Fruit fly (Drosophila melanogaster) whole organism, wandering third instar larva: ENCODE data around the gene B-H1.
A peak's percentile ranks its signal among the peaks of the same experiment; 100 is the strongest.

ENCODE experiments used
- CG9705 ChIP-seq: fragments of 200-800 bp; sonication (Bioruptor generic); optimal IDR thresholded peaks from 2 replicates; lab custom pipeline; 2018; ENCODE audit warnings: missing biosample characterization, mild to moderate bottlenecking, missing genetic modification characterization
- CrebA ChIP-seq: fragments of 200-800 bp; sonication (Bioruptor generic); optimal IDR thresholded peaks from 2 replicates; lab custom pipeline; 2016; ENCODE audit warnings: missing biosample characterization, mild to moderate bottlenecking, missing genetic modification characterization, borderline replicate concordance
- Dfd ChIP-seq: fragments of >200 bp; optimal IDR thresholded peaks from 2 replicates; lab custom pipeline; 2017; ENCODE audit warnings: missing biosample characterization, missing genetic modification characterization
- Dif ChIP-seq: fragments of 200-275, 200-300 bp; sonication (Bioruptor generic); optimal IDR thresholded peaks from 2 replicates; lab custom pipeline; 2018; ENCODE audit warnings: missing biosample characterization, missing genetic modification characterization; ENCODE audit not compliant: partially characterized antibody
- GATAd ChIP-seq: sonication (Bioruptor generic); optimal IDR thresholded peaks from 2 replicates; lab custom pipeline; 2016; ENCODE audit warnings: missing biosample characterization, missing genetic modification characterization
- HLH106 ChIP-seq: fragments of 200-800 bp; optimal IDR thresholded peaks from 3 replicates; lab custom pipeline; 2019; ENCODE audit warnings: missing biosample characterization, mild to moderate bottlenecking, missing genetic modification characterization, moderate library complexity
- Hnf4 ChIP-seq: fragments of 200-800 bp; sonication (Bioruptor generic); optimal IDR thresholded peaks from 2 replicates; lab custom pipeline; 2016; ENCODE audit warnings: missing biosample characterization, mild to moderate bottlenecking, missing genetic modification characterization
- Hr83 ChIP-seq: fragments of 200-300 bp; sonication (Bioruptor generic); optimal IDR thresholded peaks from 2 replicates; lab custom pipeline; 2016; ENCODE audit warnings: missing biosample characterization, mild to moderate bottlenecking, missing genetic modification characterization, moderate library complexity; ENCODE audit not compliant: poor library complexity, severe bottlenecking
- Jra ChIP-seq: sonication (Bioruptor generic); optimal IDR thresholded peaks from 2 replicates; lab custom pipeline; 2016; ENCODE audit warnings: missing biosample characterization, missing genetic modification characterization
- Mio ChIP-seq: sonication (Bioruptor generic); optimal IDR thresholded peaks from 2 replicates; lab custom pipeline; 2016; ENCODE audit warnings: missing biosample characterization, missing genetic modification characterization
- N ChIP-seq: fragments of >200 bp; optimal IDR thresholded peaks from 2 replicates; lab custom pipeline; 2018; ENCODE audit warnings: missing biosample characterization, missing external identifiers, missing genetic modification characterization
- OdsH ChIP-seq: fragments of 200-800 bp; sonication (Bioruptor generic); optimal IDR thresholded peaks from 2 replicates; lab custom pipeline; 2016; ENCODE audit warnings: missing biosample characterization, mild to moderate bottlenecking, missing genetic modification characterization
- Rel ChIP-seq, 2 experiments: fragments of 200-800 bp; sonication (Bioruptor generic) in 1 of 2; optimal IDR thresholded peaks; 2 replicates in 1 of 2; 3 replicates in 1 of 2; lab custom pipeline; 2016 to 2019; ENCODE audit warnings: mild to moderate bottlenecking in 2 of 2, missing biosample characterization in 2 of 2, missing genetic modification characterization in 2 of 2, moderate library complexity in 1 of 2
- Sp1 ChIP-seq: fragments of 200-800 bp; sonication (Bioruptor generic); optimal IDR thresholded peaks from 3 replicates; lab custom pipeline; 2019; ENCODE audit warnings: missing biosample characterization, mild to moderate bottlenecking, missing genetic modification characterization, moderate library complexity
- Vsx2 ChIP-seq: fragments of 200-300, 225-300 bp; sonication (Bioruptor generic); optimal IDR thresholded peaks from 2 replicates; lab custom pipeline; 2018; ENCODE audit warnings: missing biosample characterization, missing genetic modification characterization; ENCODE audit not compliant: partially characterized antibody
- br ChIP-seq: fragments of 200-800 bp; sonication (Bioruptor generic); optimal IDR thresholded peaks from 2 replicates; lab custom pipeline; 2016; ENCODE audit warnings: missing biosample characterization, missing genetic modification characterization
- brk ChIP-seq: fragments of 200-800 bp; sonication (Bioruptor generic); optimal IDR thresholded peaks from 2 replicates; lab custom pipeline; 2016; ENCODE audit warnings: missing biosample characterization, mild to moderate bottlenecking, missing genetic modification characterization
- dmrt93B ChIP-seq: fragments of 200-800 bp; sonication (Bioruptor generic); optimal IDR thresholded peaks from 2 replicates; lab custom pipeline; 2018; ENCODE audit warnings: missing biosample characterization, mild to moderate bottlenecking, missing genetic modification characterization
- dsf ChIP-seq: sonication (Bioruptor generic); optimal IDR thresholded peaks from 2 replicates; lab custom pipeline; 2016; ENCODE audit warnings: missing biosample characterization, missing genetic modification characterization, borderline replicate concordance
- ey ChIP-seq: fragments of 200-800 bp; sonication (Bioruptor generic); optimal IDR thresholded peaks from 2 replicates; lab custom pipeline; 2016; ENCODE audit warnings: missing biosample characterization, missing genetic modification characterization
- fru ChIP-seq: fragments of 200-800 bp; sonication (Bioruptor generic); optimal IDR thresholded peaks from 3 replicates; lab custom pipeline; 2016; ENCODE audit warnings: missing biosample characterization, mild to moderate bottlenecking, missing genetic modification characterization
- h ChIP-seq: fragments of 200-800 bp; sonication (Bioruptor generic); optimal IDR thresholded peaks from 3 replicates; lab custom pipeline; 2016; ENCODE audit warnings: missing biosample characterization, mild to moderate bottlenecking, missing genetic modification characterization
- pan ChIP-seq: fragments of >200 bp; optimal IDR thresholded peaks from 2 replicates; lab custom pipeline; 2017
- psq ChIP-seq: fragments of 200-800 bp; sonication (Bioruptor generic); optimal IDR thresholded peaks from 3 replicates; lab custom pipeline; 2017; ENCODE audit warnings: missing biosample characterization, mild to moderate bottlenecking, missing genetic modification characterization, moderate library complexity
- rgr ChIP-seq: fragments of 200-800 bp; sonication (Bioruptor generic); optimal IDR thresholded peaks from 3 replicates; lab custom pipeline; 2016; ENCODE audit warnings: missing biosample characterization, mild to moderate bottlenecking, missing genetic modification characterization
- sage ChIP-seq: fragments of 200-800 bp; sonication (Bioruptor generic); optimal IDR thresholded peaks from 2 replicates; lab custom pipeline; 2016; ENCODE audit warnings: missing biosample characterization, mild to moderate bottlenecking, missing genetic modification characterization
- sv ChIP-seq: fragments of 200-800 bp; sonication (Bioruptor generic); optimal IDR thresholded peaks from 3 replicates; lab custom pipeline; 2016; ENCODE audit warnings: missing biosample characterization, missing genetic modification characterization
- tai ChIP-seq: sonication (Bioruptor generic); optimal IDR thresholded peaks from 2 replicates; lab custom pipeline; 2016; ENCODE audit warnings: missing biosample characterization, missing genetic modification characterization
- usp ChIP-seq: fragments of >200 bp; optimal IDR thresholded peaks from 2 replicates; lab custom pipeline; 2017; ENCODE audit warnings: missing biosample characterization, missing genetic modification characterization
- woc ChIP-seq: sonication (Bioruptor generic); optimal IDR thresholded peaks from 2 replicates; lab custom pipeline; 2016; ENCODE audit warnings: missing biosample characterization, mild to moderate bottlenecking, missing genetic modification characterization

B-H1 gene

DNA sequence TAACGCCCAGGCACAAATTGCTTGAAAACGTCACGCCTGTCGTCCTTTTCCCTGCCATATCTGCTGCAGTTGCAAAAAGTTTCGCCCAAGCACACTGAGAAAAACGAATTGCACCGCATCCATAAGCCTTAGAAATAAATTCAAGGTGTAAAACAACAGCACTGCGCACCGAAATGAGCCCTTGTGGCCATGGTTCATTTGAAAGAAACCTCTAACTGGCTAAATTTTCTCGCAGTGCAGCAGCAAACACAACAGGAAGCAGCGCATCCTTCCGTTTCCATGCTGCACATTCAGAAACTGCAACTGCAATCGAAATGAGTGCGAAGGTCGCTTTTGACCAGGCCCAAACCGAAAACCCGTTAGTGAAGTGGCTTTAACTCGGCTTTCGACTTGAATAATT lies 27.1 kb downstream of the B-H1 start:
- TF ChIP-seq woc (no peak), Jra (GFP tag; lab: Kevin White, UChicago) (no peak), brk (GFP tag; lab: Kevin White, UChicago) (no peak), dsf (GFP tag; lab: Kevin White, UChicago) (no peak), rgr (GFP tag; lab: Kevin White, UChicago) (no peak), Vsx2 (GFP tag; lab: Kevin White, UChicago) (no peak), GATAd (no peak), OdsH (GFP tag; lab: Kevin White, UChicago) (no peak), sage (GFP tag; lab: Kevin White, UChicago) (no peak), N (no peak), Sp1 (GFP tag; lab: Kevin White, UChicago) (no peak), pan (lab: Kevin White, UChicago) (no peak)

DNA sequence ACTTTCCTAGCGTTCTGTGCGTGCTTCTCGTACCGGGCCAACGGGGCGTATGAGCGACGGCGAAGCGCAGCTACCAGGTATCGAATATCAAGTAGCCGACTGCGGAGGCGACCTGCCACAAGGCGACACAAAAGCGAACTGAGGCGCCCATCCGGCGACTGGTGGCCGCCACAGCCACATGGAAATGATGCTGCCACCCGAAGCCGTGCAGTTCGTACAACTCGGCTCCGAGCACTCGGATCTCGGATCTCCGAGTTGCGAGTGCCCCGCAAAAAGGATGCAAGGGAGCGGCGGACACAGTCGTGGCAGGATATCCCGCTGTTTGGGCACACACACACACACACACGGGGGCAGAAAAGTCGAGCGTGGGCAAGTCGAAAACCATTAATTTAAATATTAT lies 46.6 kb downstream of the B-H1 start, which contains the start of the genes CG12994 and CG46464:
Gene CG12994, minus strand, starts transcription at position 115 of the 400 bp plus-strand sequence.
Gene CG46464, minus strand, starts transcription at position 115 of the 400 bp plus-strand sequence.
- TF ChIP-seq Hnf4 = no peak
- no peak for TF ChIP-seq Rel (GFP tag; optimal IDR thresholded peaks at IDR 0.05; lab: Kevin White, UChicago)
- no peak for TF ChIP-seq Rel (tag; optimal IDR thresholded peaks at IDR 0.05; lab: Kevin White, UChicago)
- TF ChIP-seq woc = no peak
- TF ChIP-seq sv (GFP tag; lab: Kevin White, UChicago) = no peak
- no peak for TF ChIP-seq ey (GFP tag; lab: Kevin White, UChicago)
- TF ChIP-seq Mio (GFP tag; lab: Kevin White, UChicago) = no peak
- no peak for TF ChIP-seq Jra (GFP tag; lab: Kevin White, UChicago)
- no peak for TF ChIP-seq rgr (GFP tag; lab: Kevin White, UChicago)
- no peak for TF ChIP-seq br (GFP tag; lab: Kevin White, UChicago)
- TF ChIP-seq CG9705 = no peak
- TF ChIP-seq CrebA (GFP tag; lab: Kevin White, UChicago) = no peak

DNA sequence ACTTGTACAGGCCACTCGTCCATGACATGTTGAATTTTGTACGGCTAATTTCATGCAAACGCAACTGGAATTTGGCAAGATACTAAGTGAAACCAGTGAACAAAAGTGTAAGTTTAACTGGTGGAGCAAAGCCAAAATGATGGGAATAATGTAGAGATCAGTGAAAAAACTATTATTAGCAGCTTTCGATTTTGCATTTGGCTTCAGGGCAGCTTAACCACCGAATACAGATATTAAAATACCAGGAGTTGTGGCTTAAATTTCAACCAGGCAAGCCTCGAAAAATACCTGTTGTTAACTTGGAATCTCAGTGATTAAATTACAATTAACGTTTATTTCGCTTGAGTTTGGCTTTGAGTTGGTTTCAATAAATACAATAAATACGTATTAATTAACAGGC lies 51.4 kb downstream of the B-H1 start, which contains the start of gene p-cup:
Gene p-cup, minus strand, starts transcription at position 101 of the 400 bp plus-strand sequence.
- TF ChIP-seq OdsH (GFP tag; lab: Kevin White, UChicago) = no peak
- no peak for TF ChIP-seq tai (GFP tag; lab: Kevin White, UChicago)
- TF ChIP-seq br (GFP tag; lab: Kevin White, UChicago) = no peak
- TF ChIP-seq sage (GFP tag; lab: Kevin White, UChicago) = no peak
- TF ChIP-seq Dif (GFP tag; lab: Kevin White, UChicago) = no peak
- TF ChIP-seq HLH106 (tag; lab: Kevin White, UChicago) = no peak
- no peak for TF ChIP-seq Jra (GFP tag; lab: Kevin White, UChicago)
- no peak for TF ChIP-seq sv (GFP tag; lab: Kevin White, UChicago)
- no peak for TF ChIP-seq h
- TF ChIP-seq Mio (GFP tag; lab: Kevin White, UChicago) = no peak
- TF ChIP-seq psq (GFP tag; lab: Kevin White, UChicago) = no peak
- no peak for TF ChIP-seq dsf (GFP tag; lab: Kevin White, UChicago)
- TF ChIP-seq Hr83 (GFP tag; lab: Kevin White, UChicago) = no peak
- TF ChIP-seq fru (GFP tag; lab: Kevin White, UChicago) = no peak
- no peak for TF ChIP-seq Dfd (GFP tag; lab: Kevin White, UChicago)

DNA sequence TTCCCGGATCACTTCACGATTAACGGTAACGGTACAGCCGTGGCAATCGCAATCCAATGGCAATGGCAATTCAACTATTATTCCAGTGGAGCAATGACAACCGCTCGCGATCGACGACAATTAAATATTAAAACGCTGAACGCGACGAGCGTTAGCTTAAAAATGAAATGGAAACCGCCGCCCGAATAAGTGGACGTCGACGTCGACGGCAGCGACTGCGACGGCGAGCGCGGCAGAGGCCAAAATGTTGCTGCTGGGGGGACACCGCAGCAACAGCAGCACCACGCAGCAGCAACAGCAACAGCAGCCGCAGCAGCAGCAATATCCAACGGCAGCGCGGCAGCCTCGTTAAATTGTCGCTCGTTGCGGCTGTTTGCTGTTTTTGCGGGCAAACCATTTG lies 55.2 kb downstream of the B-H1 start, which contains the start of gene CG8568:
Gene CG8568, minus strand, starts transcription at position 101 of the 400 bp plus-strand sequence.
- no peak for TF ChIP-seq dsf (GFP tag; lab: Kevin White, UChicago)
- TF ChIP-seq OdsH (GFP tag; lab: Kevin White, UChicago) = no peak
- no peak for TF ChIP-seq CG9705
- TF ChIP-seq Dfd (GFP tag; lab: Kevin White, UChicago) = peak; percentile 19
- no peak for TF ChIP-seq woc
- TF ChIP-seq usp (GFP tag; lab: Kevin White, UChicago) = no peak
- no peak for TF ChIP-seq Vsx2 (GFP tag; lab: Kevin White, UChicago)
- no peak for TF ChIP-seq dmrt93B (GFP tag; lab: Kevin White, UChicago)
- TF ChIP-seq, all 38 proteins: peak for 1
